Worm (Caenorhabditis elegans) whole organism, L4 larva: Measurements from ENCODE around the gene gst-24.

Experiments
- daf-12 ChIP-seq: fragments of 150-350 bp; optimal IDR thresholded peaks from 2 replicates; lab custom pipeline; 2014; ENCODE audit warnings: missing biosample characterization, missing genetic modification reagents, missing genetic modification characterization
- egl-27 ChIP-seq: sonication (generic microtip); optimal IDR thresholded peaks from 3 replicates; lab custom pipeline; 2017; ENCODE audit warnings: missing biosample characterization, missing genetic modification reagents, missing genetic modification characterization
- lin-15B ChIP-seq: fragments of 150-350 bp; sonication (generic microtip); optimal IDR thresholded peaks from 3 replicates; lab custom pipeline; 2014; ENCODE audit warnings: missing biosample characterization, missing genetic modification characterization
- nhr-48 ChIP-seq: sonication (generic microtip); optimal IDR thresholded peaks from 2 replicates; lab custom pipeline; 2016; ENCODE audit warnings: mild to moderate bottlenecking, missing genetic modification characterization, missing compliant biosample characterization
- pqm-1 ChIP-seq: sonication (generic microtip); optimal IDR thresholded peaks from 2 replicates; lab custom pipeline; 2017; ENCODE audit warnings: missing biosample characterization, missing genetic modification characterization
- unc-130 ChIP-seq: sonication (generic microtip); optimal IDR thresholded peaks from 2 replicates; lab custom pipeline; 2016; ENCODE audit warnings: missing genetic modification reagents, missing genetic modification characterization, missing compliant biosample characterization
- zip-2 ChIP-seq: fragments of 150-350 bp; optimal IDR thresholded peaks from 2 replicates; lab custom pipeline; 2014; ENCODE audit warnings: missing biosample characterization, missing genetic modification characterization

- no peak for TF ChIP-seq egl-27 (tag; lab: Kevin White, UChicago)
- no peak for TF ChIP-seq daf-12 (tag; lab: Kevin White, UChicago)
- TF ChIP-seq lin-15B (tag; lab: Kevin White, UChicago), result peak; percentile 53
- TF ChIP-seq zip-2 (tag; lab: Kevin White, UChicago), result no peak
- no peak for TF ChIP-seq pqm-1 (tag; lab: Kevin White, UChicago)
- no peak for TF ChIP-seq nhr-48 (tag; lab: Kevin White, UChicago)
- TF ChIP-seq unc-130 (GFP tag; lab: Kevin White, UChicago), result no peak
Measured at ce11 chrII:13575018-13575948, 35.9 kb downstream of the gst-24 start, which contains the start of the genes mrpl-37 and lin-38.
